Fruit fly (Drosophila melanogaster): ENCODE data around the gene CG8997.

Gene CG8997

DNA sequence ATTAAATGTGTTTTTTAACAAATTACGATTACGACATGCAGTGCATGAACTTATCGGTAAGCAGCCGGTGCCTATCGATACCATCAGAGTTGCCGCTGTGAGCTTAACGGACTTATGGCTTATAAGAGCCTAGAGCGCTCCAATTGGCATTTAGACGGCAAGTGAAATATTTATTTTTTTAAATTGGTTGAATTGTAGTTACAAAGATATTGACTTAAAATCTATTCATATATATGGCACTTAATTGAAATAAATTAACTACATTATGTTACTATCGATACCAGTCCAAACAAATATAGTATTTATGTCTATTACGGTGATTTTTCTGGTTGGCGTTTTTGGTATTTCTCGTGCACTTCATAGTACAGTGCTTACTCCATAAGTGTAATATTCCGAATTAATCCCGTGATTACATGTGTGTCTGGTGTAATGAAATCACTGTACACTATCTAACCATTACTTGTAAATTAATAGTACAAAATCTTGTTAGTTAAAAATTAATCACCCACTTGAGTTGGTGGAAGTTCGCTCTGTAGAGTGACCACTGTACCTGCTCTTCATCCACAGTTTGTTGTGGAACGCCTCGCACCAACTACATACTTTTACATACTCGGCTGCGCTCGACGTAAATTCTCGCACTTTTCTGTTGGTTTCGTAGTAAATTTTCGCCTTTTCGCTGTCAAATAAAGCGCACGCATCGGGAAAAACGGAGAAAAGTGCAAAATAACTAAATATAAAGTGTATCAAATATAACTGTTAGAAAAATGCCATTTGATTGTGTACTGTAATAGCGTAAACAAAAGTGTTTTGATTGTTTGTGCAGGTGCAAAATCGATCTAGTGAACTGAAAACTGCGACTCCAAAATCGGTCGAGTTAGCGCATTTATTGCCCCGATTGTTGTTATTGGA is 9.9 kb downstream of the CG8997 start, which contains the start of the genes mRpS23 and CenG1A (continued):
- TF ChIP-seq topi (GFP tag; optimal IDR thresholded peaks at IDR 0.05) (peak; percentile 100), pdm3 (GFP tag; optimal IDR thresholded peaks at IDR 0.05) (peak; percentile 100), Sox102F (GFP tag; optimal IDR thresholded peaks at IDR 0.05) (peak; percentile 100), acj6 (GFP tag; optimal IDR thresholded peaks at IDR 0.05) (peak; percentile 100), fd59A (GFP tag; optimal IDR thresholded peaks at IDR 0.05) (peak; percentile 100), fkh (GFP tag; optimal IDR thresholded peaks at IDR 0.05) (peak; percentile 97), Ets21C (GFP tag; optimal IDR thresholded peaks at IDR 0.05) (peak; percentile 100), dsx (GFP tag; optimal IDR thresholded peaks at IDR 0.05; ENCODE audit: poor library complexity, severe bottlenecking) (peak; percentile 99), fd85E (GFP tag; optimal IDR thresholded peaks at IDR 0.05) (peak; percentile 99), CG3032 (tag; optimal IDR thresholded peaks at IDR 0.05) (peak; percentile 100), Met (GFP tag; optimal IDR thresholded peaks at IDR 0.05) (peak; percentile 100), vri (GFP tag; optimal IDR thresholded peaks at IDR 0.05) (peak; percentile 100), Gug (GFP tag; IDR thresholded peaks at IDR 0.05) (peak; percentile 100), CG16779 (tag; optimal IDR thresholded peaks at IDR 0.05) (peak; percentile 99), CG31627 (GFP tag; optimal IDR thresholded peaks at IDR 0.05) (peak; percentile 100)

DNA sequence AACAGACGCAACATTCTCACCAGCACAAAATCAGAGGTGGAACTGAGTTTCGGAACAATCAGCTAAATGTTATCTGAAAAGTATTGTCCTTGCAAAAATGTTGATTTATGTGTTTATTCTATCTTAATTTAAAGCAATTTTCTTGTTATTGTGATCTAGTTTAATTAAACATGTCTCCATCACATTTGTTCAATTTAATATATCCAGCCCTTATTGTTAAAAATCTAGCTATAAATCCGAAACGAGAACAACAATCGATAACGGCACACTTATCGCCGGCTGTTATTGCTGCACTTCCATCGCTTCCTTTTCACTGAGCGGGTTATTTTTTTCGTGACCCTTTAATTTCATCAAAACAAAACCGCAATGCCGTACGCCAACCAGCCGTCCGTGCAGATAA is 12.1 kb downstream of the CG8997 start, which contains the start of the genes GatC, PolG2 and Polr2C:
TSS of gene GatC (minus strand) at position 48 of the 400 bp plus-strand sequence.
TSS of gene PolG2 (minus strand) at position 48 of the 400 bp plus-strand sequence.
TSS of gene Polr2C (plus strand) at position 280 of the 400 bp plus-strand sequence.
- TF ChIP-seq CG6808 (GFP tag; optimal IDR thresholded peaks at IDR 0.05): no peak
- TF ChIP-seq CG8119 (GFP tag; IDR thresholded peaks at IDR 0.05): 0 out of 3 replicates have a peak, but pooled peaks have one; percentile 12
- TF ChIP-seq Hr39 (GFP tag; optimal IDR thresholded peaks at IDR 0.05): no peak
- no peak for TF ChIP-seq CG7368 (GFP tag; optimal IDR thresholded peaks at IDR 0.05)
- TF ChIP-seq CG31627 (GFP tag; optimal IDR thresholded peaks at IDR 0.05): peak; percentile 26
- no peak for TF ChIP-seq ss (GFP tag; optimal IDR thresholded peaks at IDR 0.05)
- peak; percentile 14 for TF ChIP-seq esn (GFP tag; optimal IDR thresholded peaks at IDR 0.05)
- no peak for TF ChIP-seq dac (GFP tag; optimal IDR thresholded peaks at IDR 0.05)
- TF ChIP-seq CG3032 (tag; optimal IDR thresholded peaks at IDR 0.05): peak; percentile 8
- 0 out of 3 replicates have a peak, but pooled peaks have one; percentile 15 for TF ChIP-seq eg (GFP tag; IDR thresholded peaks at IDR 0.05)

DNA sequence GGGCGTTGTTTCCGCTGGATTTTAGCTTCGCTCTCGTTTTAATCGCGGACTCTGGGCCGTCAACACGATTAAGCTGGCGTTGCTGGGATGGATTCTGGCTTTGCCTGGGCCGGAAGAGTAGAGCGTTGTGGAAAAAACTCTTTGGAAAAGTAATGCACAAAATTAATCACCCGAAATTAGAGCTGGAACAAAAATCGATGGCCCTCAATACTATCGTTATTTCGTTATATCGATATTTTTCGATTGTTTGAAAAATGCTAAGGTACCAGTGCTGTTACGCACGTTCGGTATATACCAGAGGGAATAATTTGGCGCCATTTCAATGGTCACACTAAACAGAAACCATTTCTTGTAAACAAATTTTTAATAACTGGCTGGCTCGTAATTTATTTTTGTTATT is 15.6 kb downstream of the CG8997 start, which contains the start of the genes Arpc1 and Orc5:
TSS of gene Arpc1 (minus strand) at position 202 of the 400 bp plus-strand sequence.
TSS of gene Orc5 (plus strand) at position 298 of the 400 bp plus-strand sequence.
- no peak for TF ChIP-seq fd59A (GFP tag; optimal IDR thresholded peaks at IDR 0.05)
- TF ChIP-seq Hr39 (GFP tag; optimal IDR thresholded peaks at IDR 0.05): no peak
- no peak for TF ChIP-seq CG6163 (GFP tag; IDR thresholded peaks at IDR 0.05)
- no peak for TF ChIP-seq eg (GFP tag; IDR thresholded peaks at IDR 0.05)
- no peak for TF ChIP-seq CG11762 (GFP tag; optimal IDR thresholded peaks at IDR 0.05; ENCODE audit: insufficient read depth)
- TF ChIP-seq Sox102F (GFP tag; optimal IDR thresholded peaks at IDR 0.05): no peak
- TF ChIP-seq CG8632 (GFP tag; optimal IDR thresholded peaks at IDR 0.05): no peak
- TF ChIP-seq Lpt (GFP tag; optimal IDR thresholded peaks at IDR 0.05): no peak
- no peak for TF ChIP-seq fkh (GFP tag; optimal IDR thresholded peaks at IDR 0.05)
- no peak for TF ChIP-seq Sox14 (GFP tag; optimal IDR thresholded peaks at IDR 0.05)
- TF ChIP-seq Ets21C (GFP tag; optimal IDR thresholded peaks at IDR 0.05): no peak
- TF ChIP-seq topi (GFP tag; optimal IDR thresholded peaks at IDR 0.05): no peak
- TF ChIP-seq esn (GFP tag; optimal IDR thresholded peaks at IDR 0.05): no peak
- TF ChIP-seq Sox15 (GFP tag; optimal IDR thresholded peaks at IDR 0.05): no peak
- no peak for TF ChIP-seq CG34406 (GFP tag; optimal IDR thresholded peaks at IDR 0.05)
- no peak for TF ChIP-seq OdsH (GFP tag; optimal IDR thresholded peaks at IDR 0.05)
- TF ChIP-seq CG6854 (GFP tag; optimal IDR thresholded peaks at IDR 0.05): no peak
- no peak for TF ChIP-seq CG11294 (GFP tag; IDR thresholded peaks at IDR 0.05)

Measured in whole organism, prepupa.